Worm (Caenorhabditis elegans) whole organism, early embryonic: ENCODE measurements around the gene fzr-1.

ENCODE experiments used
- B0310.2 ChIP-seq: sonication (generic microtip); optimal IDR thresholded peaks from 2 replicates; lab custom pipeline; 2016; ENCODE audit warnings: mild to moderate bottlenecking, missing genetic modification characterization, missing compliant biosample characterization
- F13C5.2 ChIP-seq: sonication (generic microtip); optimal IDR thresholded peaks from 2 replicates; lab custom pipeline; 2017; ENCODE audit warnings: mild to moderate bottlenecking, missing genetic modification characterization, inconsistent platforms, missing compliant biosample characterization
- ama-1 ChIP-seq: fragments of 150-350 bp; optimal IDR thresholded peaks from 2 replicates; lab custom pipeline; 2014
- ceh-13 ChIP-seq: fragments of 200-800 bp; sonication (Bioruptor generic); optimal IDR thresholded peaks from 2 replicates; lab custom pipeline; 2018; ENCODE audit warnings: mild to moderate bottlenecking, missing genetic modification characterization, missing compliant biosample characterization
- ceh-36 ChIP-seq: sonication (generic microtip); optimal IDR thresholded peaks from 2 replicates; lab custom pipeline; 2016; ENCODE audit warnings: missing genetic modification characterization, inconsistent platforms, missing compliant biosample characterization
- ets-7 ChIP-seq: sonication (generic microtip); optimal IDR thresholded peaks from 2 replicates; lab custom pipeline; 2016; ENCODE audit warnings: missing genotype, missing genetic modification characterization, missing compliant biosample characterization
- hmbx-1 ChIP-seq: sonication (generic microtip); optimal IDR thresholded peaks from 2 replicates; lab custom pipeline; 2016; ENCODE audit warnings: mild to moderate bottlenecking, missing genetic modification characterization, missing compliant biosample characterization
- pes-1 ChIP-seq: fragments of 200-800 bp; sonication (Bioruptor generic); IDR thresholded peaks from 2 replicates; pipeline ENCODE4 v1.3.6; 2022; ENCODE audit warnings: missing genetic modification reagents, missing genetic modification characterization, missing compliant biosample characterization
- scrt-1 ChIP-seq: fragments of 200-800 bp; sonication (Bioruptor generic); IDR thresholded peaks from 2 replicates; pipeline ENCODE4 v1.3.6; 2022; ENCODE audit warnings: missing genetic modification characterization, missing compliant biosample characterization
- sea-1 ChIP-seq: fragments of 200-800 bp; sonication (Bioruptor generic); conservative IDR thresholded peaks from 2 replicates; pipeline ENCODE4 v1.3.6; 2022; ENCODE audit warnings: missing genetic modification characterization, missing compliant biosample characterization

ce11 chrII:9617039-9617901 lies 27.0 kb downstream of the fzr-1 start, which contains the start of gene hal-3:
- TF ChIP-seq ama-1 (lab: Kevin White, UChicago) (no peak), ceh-36 (no peak), ets-7 (no peak), hmbx-1 (no peak), scrt-1 (no peak), sea-1 (GFP tag; lab: Robert Waterston, UW) (no peak), ceh-13 (GFP tag; lab: Kevin White, UChicago) (no peak), B0310.2 (tag; lab: Kevin White, UChicago) (no peak), pes-1 (no peak), F13C5.2 (tag; lab: Kevin White, UChicago) (no peak)
